Fruit fly (Drosophila melanogaster) whole organism, embryonic: ENCODE data around the gene TwdlC.

Experiments
- Adf1 ChIP-seq: fragments of 200-800 bp; sonication (Bioruptor generic); IDR thresholded peaks from 2 replicates; pipeline ENCODE4 v1.3.6; 2022; ENCODE audit warnings: missing biosample characterization, missing genetic modification characterization
- Aef1 ChIP-seq: fragments of 200-800 bp; sonication (Bioruptor generic); IDR thresholded peaks from 3 replicates; pipeline ENCODE4 v1.3.6; 2022; ENCODE audit warnings: missing biosample characterization, missing genetic modification characterization
- Bdp1 ChIP-seq: fragments of 200-800 bp; sonication (Bioruptor generic); optimal IDR thresholded peaks from 3 replicates; lab custom pipeline; 2016; ENCODE audit warnings: missing biosample characterization, missing genetic modification characterization
- Blimp-1 ChIP-seq: fragments of 200-800 bp; sonication (Bioruptor generic); optimal IDR thresholded peaks from 3 replicates; lab custom pipeline; 2018; ENCODE audit warnings: missing biosample characterization, missing genetic modification characterization, mild to moderate bottlenecking, moderate library complexity, missing genetic modification reagents
- C15 ChIP-seq: fragments of 200-800 bp; sonication (Bioruptor generic); IDR thresholded peaks from 3 replicates; pipeline ENCODE4 v1.3.6; 2022; ENCODE audit warnings: missing biosample characterization, missing genetic modification characterization
- CG11085 ChIP-seq: fragments of 200-800 bp; sonication (Bioruptor generic); IDR thresholded peaks from 2 replicates; pipeline ENCODE4 v1.3.6; 2022; ENCODE audit warnings: missing biosample characterization, missing genetic modification characterization
- CG12071 ChIP-seq: fragments of 200-800 bp; sonication (Bioruptor generic); optimal IDR thresholded peaks from 3 replicates; lab custom pipeline; 2018; ENCODE audit warnings: missing biosample characterization, mild to moderate bottlenecking, missing genetic modification characterization
- CG13287 ChIP-seq: fragments of 200-800 bp; sonication (Bioruptor generic); IDR thresholded peaks from 2 replicates; pipeline ENCODE4 v1.3.6; 2022; ENCODE audit warnings: missing biosample characterization, missing genetic modification characterization; ENCODE audit not compliant: partially characterized antibody
- CG15514 ChIP-seq: fragments of 200-800 bp; sonication (Bioruptor generic); optimal IDR thresholded peaks from 3 replicates; lab custom pipeline; 2017; ENCODE audit warnings: missing biosample characterization, missing genetic modification characterization, mild to moderate bottlenecking, moderate library complexity, missing genetic modification reagents
- CG16779 ChIP-seq: fragments of 200-800 bp; sonication (Bioruptor generic); IDR thresholded peaks from 2 replicates; pipeline ENCODE4 v1.3.6; 2022; ENCODE audit warnings: missing biosample characterization, missing genetic modification characterization
- CG2199 ChIP-seq: fragments of 200-800 bp; sonication (Bioruptor generic); IDR thresholded peaks from 3 replicates; pipeline ENCODE4 v1.3.6; 2022; ENCODE audit warnings: missing biosample characterization, missing genetic modification characterization
- CG43689 ChIP-seq: fragments of 200-800 bp; sonication (Bioruptor generic); IDR thresholded peaks from 2 replicates; pipeline ENCODE4 v1.3.6; 2022; ENCODE audit warnings: missing biosample characterization, missing genetic modification characterization
- CG4707 ChIP-seq: fragments of 200-800 bp; sonication (Bioruptor generic); optimal IDR thresholded peaks from 2 replicates; lab custom pipeline; 2018; ENCODE audit warnings: missing biosample characterization, mild to moderate bottlenecking, missing genetic modification characterization, moderate library complexity
- CG6254 ChIP-seq: fragments of 200-800 bp; sonication (Bioruptor generic); optimal IDR thresholded peaks from 3 replicates; lab custom pipeline; 2017; ENCODE audit warnings: mild to moderate bottlenecking, missing biosample characterization, missing genetic modification reagents, missing genetic modification characterization
- CG6854 ChIP-seq: fragments of 200-800 bp; sonication (Bioruptor generic); optimal IDR thresholded peaks from 3 replicates; lab custom pipeline; 2017; ENCODE audit warnings: missing biosample characterization, mild to moderate bottlenecking, missing genetic modification characterization
- E2f2 ChIP-seq: fragments of 200-800 bp; sonication (Bioruptor generic); IDR thresholded peaks from 2 replicates; pipeline ENCODE4 v1.3.6; 2022; ENCODE audit warnings: missing biosample characterization, missing genetic modification characterization
- GATAe ChIP-seq: fragments of 200-800 bp; sonication (Bioruptor generic); conservative IDR thresholded peaks from 2 replicates; pipeline ENCODE4 v1.3.6; 2022; ENCODE audit warnings: missing biosample characterization, missing genetic modification characterization
- HLH3B ChIP-seq: fragments of 200-800 bp; sonication (Bioruptor generic); IDR thresholded peaks from 2 replicates; pipeline ENCODE4 v1.3.6; 2022; ENCODE audit warnings: missing biosample characterization, missing genetic modification characterization
- Hr3 ChIP-seq: fragments of 200-800 bp; sonication (Bioruptor generic); optimal IDR thresholded peaks from 3 replicates; lab custom pipeline; 2016; ENCODE audit warnings: missing biosample characterization, missing genetic modification characterization
- Hr78 ChIP-seq, 2 experiments: fragments of 200-800 bp in 1 of 2; fragments of >200 bp in 1 of 2; sonication (Bioruptor generic) in 1 of 2; optimal IDR thresholded peaks; 2 replicates each; lab custom pipeline; 2017 to 2019; ENCODE audit warnings: missing biosample characterization in 2 of 2, missing genetic modification characterization in 2 of 2, mild to moderate bottlenecking in 1 of 2, moderate library complexity in 1 of 2
- Hsf ChIP-seq: fragments of 200-800 bp; sonication (Bioruptor generic); optimal IDR thresholded peaks from 3 replicates; lab custom pipeline; 2016; ENCODE audit warnings: missing biosample characterization, missing genetic modification characterization
- Kr ChIP-seq: fragments of 200-800 bp; sonication (Bioruptor generic); optimal IDR thresholded peaks from 2 replicates; lab custom pipeline; 2017; ENCODE audit warnings: missing biosample characterization, mild to moderate bottlenecking, missing genetic modification characterization
- Mrtf ChIP-seq: fragments of 200-800 bp; sonication (Bioruptor generic); IDR thresholded peaks from 3 replicates; pipeline ENCODE4 v1.3.6; 2022; ENCODE audit warnings: missing biosample characterization, missing genetic modification characterization
- Oli ChIP-seq: fragments of 200-800 bp; sonication (Bioruptor generic); optimal IDR thresholded peaks from 2 replicates; lab custom pipeline; 2018; ENCODE audit warnings: missing biosample characterization, mild to moderate bottlenecking, missing genetic modification characterization, moderate library complexity
- Opbp ChIP-seq: fragments of 200-800 bp; sonication (Bioruptor generic); IDR thresholded peaks from 3 replicates; pipeline ENCODE4 v1.3.6; 2022; ENCODE audit warnings: missing biosample characterization, missing genetic modification characterization; ENCODE audit not compliant: partially characterized antibody
- Poxn ChIP-seq: fragments of 200-800 bp; sonication (Bioruptor generic); IDR thresholded peaks from 2 replicates; pipeline ENCODE4 v1.3.6; 2022; ENCODE audit warnings: missing biosample characterization, missing genetic modification characterization
- Sox102F ChIP-seq: fragments of 200-800 bp; sonication (Bioruptor generic); optimal IDR thresholded peaks from 2 replicates; lab custom pipeline; 2018; ENCODE audit warnings: missing biosample characterization, mild to moderate bottlenecking, missing genetic modification characterization, moderate library complexity
- Xbp1 ChIP-seq: fragments of 200-800 bp; sonication (Bioruptor generic); optimal IDR thresholded peaks from 3 replicates; lab custom pipeline; 2016; ENCODE audit warnings: missing biosample characterization, mild to moderate bottlenecking, missing genetic modification characterization
- amos ChIP-seq: fragments of 200-800 bp; sonication (Bioruptor generic); IDR thresholded peaks from 2 replicates; pipeline ENCODE4 v1.3.6; 2022; ENCODE audit warnings: missing biosample characterization, missing genetic modification characterization; ENCODE audit not compliant: partially characterized antibody
- corto ChIP-seq: fragments of 200-800 bp; sonication (Bioruptor generic); optimal IDR thresholded peaks from 2 replicates; lab custom pipeline; 2016; ENCODE audit warnings: missing biosample characterization, mild to moderate bottlenecking, missing genetic modification characterization, moderate library complexity
- dpn ChIP-seq, 2 experiments: fragments of 200-800 bp; sonication (Bioruptor generic); optimal IDR thresholded peaks; 3 replicates each; lab custom pipeline; 2016; ENCODE audit warnings: missing biosample characterization in 2 of 2, missing genetic modification characterization in 2 of 2
- hkb ChIP-seq, 2 experiments: fragments of 200-800 bp in 1 of 2; fragments of >200 bp in 1 of 2; sonication (Bioruptor generic) in 1 of 2; IDR thresholded peaks in 1 of 2; optimal IDR thresholded peaks in 1 of 2; 2 replicates each; pipeline versions ENCODE4 v1.3.6 to Lab custom; 2017 to 2022; ENCODE audit warnings: missing biosample characterization in 1 of 2, missing genetic modification characterization in 1 of 2
- insv ChIP-seq, 2 experiments: fragments of 200-800 bp; sonication (Bioruptor generic); optimal IDR thresholded peaks; 3 replicates each; lab custom pipeline; 2016 to 2018; ENCODE audit warnings: missing biosample characterization in 2 of 2, missing genetic modification characterization in 2 of 2
- jigr1 ChIP-seq: fragments of 200-800 bp; sonication (Bioruptor generic); IDR thresholded peaks from 3 replicates; pipeline ENCODE4 v1.3.6; 2022; ENCODE audit warnings: missing biosample characterization, missing genetic modification characterization
- jumu ChIP-seq: fragments of 200-800 bp; sonication (Bioruptor generic); optimal IDR thresholded peaks from 3 replicates; lab custom pipeline; 2016; ENCODE audit warnings: missing biosample characterization, missing genetic modification characterization
- ken ChIP-seq: fragments of 200-800 bp; sonication (Bioruptor generic); IDR thresholded peaks from 3 replicates; pipeline ENCODE4 v1.3.6; 2022; ENCODE audit warnings: missing biosample characterization, missing genetic modification characterization
- nerfin-1 ChIP-seq: fragments of 200-800 bp; sonication (Bioruptor generic); optimal IDR thresholded peaks from 3 replicates; lab custom pipeline; 2019; ENCODE audit warnings: missing biosample characterization, mild to moderate bottlenecking, missing genetic modification characterization, moderate library complexity
- onecut ChIP-seq: fragments of 200-800 bp; sonication (Bioruptor generic); IDR thresholded peaks from 2 replicates; pipeline ENCODE4 v1.3.6; 2022; ENCODE audit warnings: missing biosample characterization, missing genetic modification characterization
- phol ChIP-seq: fragments of 200-800 bp; sonication (Bioruptor generic); optimal IDR thresholded peaks from 3 replicates; lab custom pipeline; 2018; ENCODE audit warnings: missing biosample characterization, mild to moderate bottlenecking, missing genetic modification characterization, moderate library complexity
- ranshi ChIP-seq: fragments of 200-800 bp; sonication (Bioruptor generic); IDR thresholded peaks from 2 replicates; pipeline ENCODE4 v1.3.6; 2022; ENCODE audit warnings: missing biosample characterization, missing genetic modification characterization
- salm ChIP-seq: fragments of 200-800 bp; sonication (Bioruptor generic); optimal IDR thresholded peaks from 2 replicates; lab custom pipeline; 2018; ENCODE audit warnings: missing biosample characterization, mild to moderate bottlenecking, missing genetic modification characterization
- schlank ChIP-seq: fragments of 200-800 bp; sonication (Bioruptor generic); optimal IDR thresholded peaks from 2 replicates; lab custom pipeline; 2018; ENCODE audit warnings: missing biosample characterization, mild to moderate bottlenecking, missing genetic modification characterization
- scrt ChIP-seq: fragments of 200-800 bp; sonication (Bioruptor generic); optimal IDR thresholded peaks from 2 replicates; lab custom pipeline; 2018; ENCODE audit warnings: missing biosample characterization, mild to moderate bottlenecking, missing genetic modification characterization, moderate library complexity
- slou ChIP-seq: fragments of 200-800 bp; sonication (Bioruptor generic); optimal IDR thresholded peaks from 3 replicates; lab custom pipeline; 2016; ENCODE audit warnings: missing biosample characterization, missing genetic modification characterization
- tin ChIP-seq: fragments of 200-800 bp; sonication (Bioruptor generic); optimal IDR thresholded peaks from 3 replicates; lab custom pipeline; 2016; ENCODE audit warnings: missing biosample characterization, missing genetic modification characterization
- usp ChIP-seq: fragments of >200 bp; optimal IDR thresholded peaks from 2 replicates; lab custom pipeline; 2017; ENCODE audit warnings: missing biosample characterization, missing genetic modification characterization
- vfl ChIP-seq: fragments of 200-800 bp; sonication (Bioruptor generic); optimal IDR thresholded peaks from 2 replicates; lab custom pipeline; 2016; ENCODE audit warnings: missing biosample characterization, missing genetic modification characterization
- wdn ChIP-seq: fragments of 200-800 bp; sonication (Bioruptor generic); IDR thresholded peaks from 2 replicates; pipeline ENCODE4 v1.3.6; 2022; ENCODE audit warnings: missing biosample characterization, missing genetic modification characterization
- yki ChIP-seq: fragments of >200 bp; optimal IDR thresholded peaks from 3 replicates; lab custom pipeline; 2018

The TwdlC gene

DNA sequence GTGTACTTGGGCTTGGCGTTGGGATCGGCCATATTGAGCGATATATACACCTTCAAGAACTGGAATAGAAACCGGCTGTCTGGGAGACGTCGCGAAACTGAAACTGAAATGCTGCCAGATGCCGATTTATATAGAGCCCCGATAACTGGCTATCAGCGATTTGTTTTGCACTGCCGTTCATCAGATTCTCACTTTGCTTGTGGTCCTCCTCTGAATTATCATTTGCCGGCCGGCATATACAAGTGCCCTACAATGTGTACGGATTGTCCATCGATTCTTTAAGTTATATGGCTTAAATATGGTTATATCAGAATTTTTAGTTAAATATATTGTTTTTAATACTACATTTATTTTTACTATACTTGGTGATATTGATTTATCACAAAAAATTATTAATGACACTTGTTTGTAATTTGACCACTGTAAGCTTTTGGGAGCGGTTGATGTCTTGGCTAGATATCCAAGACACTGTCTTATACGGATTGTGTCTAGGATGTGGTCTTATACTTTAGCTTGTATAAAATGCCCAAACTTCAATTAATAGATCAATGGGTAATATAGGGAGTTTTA, 6.1 kb upstream of the TwdlC start, which contains the start of gene CG31075 (continued):
- peak; percentile 48 for TF ChIP-seq schlank (tag; lab: Kevin White, UChicago)
- peak; percentile 67 for TF ChIP-seq HLH3B (GFP tag; lab: Robert Waterston, UW)
- peak; percentile 17; the same call in 1 of the 2 replicates for TF ChIP-seq GATAe (GFP tag; lab: Robert Waterston, UW)
- no peak for TF ChIP-seq hkb (optimal IDR thresholded peaks at IDR 0.05; lab: Kevin White, UChicago)
- TF ChIP-seq hkb (GFP tag; IDR thresholded peaks at IDR 0.05; lab: Robert Waterston, UW) = peak; percentile 70
- TF ChIP-seq phol = peak; percentile 51
- peak; percentile 24 for TF ChIP-seq CG6854 (GFP tag; lab: Kevin White, UChicago)
- no peak for TF ChIP-seq CG16779 (GFP tag; lab: Robert Waterston, UW)
- TF ChIP-seq Hr3 = no peak
- no peak for TF ChIP-seq amos (GFP tag; lab: Robert Waterston, UW)
- peak; percentile 31 for TF ChIP-seq CG12071 (GFP tag; lab: Kevin White, UChicago)
- TF ChIP-seq corto (GFP tag; lab: Kevin White, UChicago) = peak; percentile 81
- no peak for TF ChIP-seq Hr78 (GFP tag; optimal IDR thresholded peaks at IDR 0.05; lab: Kevin White, UChicago)
- TF ChIP-seq vfl (GFP tag; lab: Kevin White, UChicago) = no peak
- TF ChIP-seq nerfin-1 (tag; lab: Kevin White, UChicago) = no peak
- no peak for TF ChIP-seq Hsf (GFP tag; lab: Kevin White, UChicago)
- peak; percentile 60 for TF ChIP-seq scrt (GFP tag; lab: Kevin White, UChicago)
- peak; percentile 84 for TF ChIP-seq ranshi (GFP tag; lab: Robert Waterston, UW)
- no peak for TF ChIP-seq Kr
- TF ChIP-seq Sox102F (GFP tag; lab: Kevin White, UChicago) = peak; percentile 14
- peak; percentile 77 for TF ChIP-seq Aef1 (GFP tag; lab: Robert Waterston, UW)
- peak; percentile 54 for TF ChIP-seq wdn (GFP tag; lab: Robert Waterston, UW)
- TF ChIP-seq jigr1 (GFP tag; lab: Robert Waterston, UW) = no peak
- TF ChIP-seq slou (GFP tag; lab: Kevin White, UChicago) = peak; percentile 16
- no peak for TF ChIP-seq yki (lab: Kevin White, UChicago)
- TF ChIP-seq E2f2 (GFP tag; lab: Robert Waterston, UW) = peak; percentile 43; the same call in 1 of the 2 replicates
- no peak for TF ChIP-seq Opbp (GFP tag; lab: Robert Waterston, UW)
- TF ChIP-seq CG6254 (GFP tag; lab: Kevin White, UChicago) = no peak
- 0 out of 2 replicates have a peak, but pooled peaks have one; percentile 16 for TF ChIP-seq CG11085 (GFP tag; lab: Robert Waterston, UW)
- no peak; the same call in 1 of the 2 replicates for TF ChIP-seq CG13287 (GFP tag; lab: Robert Waterston, UW)
- peak in 1 of 2 experiments; percentile 30 for TF ChIP-seq dpn (GFP tag; optimal IDR thresholded peaks at IDR 0.05; lab: Kevin White, UChicago)
- peak; percentile 42 for TF ChIP-seq Adf1 (GFP tag; lab: Robert Waterston, UW)
- TF ChIP-seq ken = 0 out of 3 replicates have a peak, but pooled peaks have one; percentile 41
- TF ChIP-seq CG4707 = peak; percentile 93
- TF ChIP-seq Bdp1 (GFP tag; lab: Kevin White, UChicago) = no peak
- TF ChIP-seq jumu = no peak
- TF ChIP-seq Oli = no peak
- peak; percentile 79 for TF ChIP-seq onecut (GFP tag; lab: Robert Waterston, UW)
- TF ChIP-seq C15 (GFP tag; lab: Robert Waterston, UW) = no peak
- TF ChIP-seq CG15514 (GFP tag; lab: Kevin White, UChicago) = peak; percentile 62
- no peak for TF ChIP-seq insv (GFP tag; optimal IDR thresholded peaks at IDR 0.05; lab: Kevin White, UChicago)
- TF ChIP-seq Mrtf (GFP tag; lab: Robert Waterston, UW) = peak; percentile 65; the same call in 1 of the 3 replicates
- TF ChIP-seq Xbp1 = peak; percentile 18
- no peak for TF ChIP-seq salm (tag; lab: Kevin White, UChicago)
- peak; percentile 62 for TF ChIP-seq Poxn (GFP tag; lab: Robert Waterston, UW)
- TF ChIP-seq tin (GFP tag; lab: Kevin White, UChicago) = peak; percentile 12
- TF ChIP-seq CG43689 (GFP tag; lab: Robert Waterston, UW) = peak; percentile 30; the same call in 1 of the 2 replicates
- TF ChIP-seq CG2199 (GFP tag; lab: Robert Waterston, UW) = peak; percentile 46; the same call in 1 of the 3 replicates
- peak; percentile 26 for TF ChIP-seq Blimp-1 (GFP tag; lab: Kevin White, UChicago)
- no peak for TF ChIP-seq usp (GFP tag; lab: Kevin White, UChicago)
